Worm (Caenorhabditis elegans) whole organism, midembryonic: Measurements from ENCODE around the gene ilys-5.

Experiments used
- T22C8.4 ChIP-seq: fragments of 200-800 bp; sonication (Bioruptor generic); IDR thresholded peaks from 2 replicates; pipeline ENCODE4 v1.3.6; 2022; ENCODE audit warnings: missing genetic modification characterization, missing compliant biosample characterization
- cog-1 ChIP-seq: sonication (generic microtip); optimal IDR thresholded peaks from 2 replicates; lab custom pipeline; 2016; ENCODE audit warnings: missing genetic modification characterization, missing compliant biosample characterization
- flt-1 ChIP-seq: fragments of 200-800 bp; sonication (Bioruptor generic); IDR thresholded peaks from 2 replicates; pipeline ENCODE4 v1.3.6; 2022; ENCODE audit warnings: missing genetic modification characterization, missing compliant biosample characterization
- klf-2 ChIP-seq: fragments of 200-800 bp; sonication (Bioruptor generic); conservative IDR thresholded peaks from 2 replicates; pipeline ENCODE4 v1.3.6; 2022; ENCODE audit warnings: missing genetic modification reagents, missing genetic modification characterization, missing compliant biosample characterization
- med-1 ChIP-seq: sonication (generic microtip); optimal IDR thresholded peaks from 2 replicates; lab custom pipeline; 2017; ENCODE audit warnings: missing genetic modification characterization, mild to moderate bottlenecking, missing compliant biosample characterization, antibody characterized with exemption, missing genetic modification reagents; ENCODE audit not compliant: insufficient read depth
- ref-1 ChIP-seq: fragments of 200-800 bp; sonication (Bioruptor generic); conservative IDR thresholded peaks from 2 replicates; pipeline ENCODE4 v1.3.6; 2022; ENCODE audit warnings: missing genetic modification reagents, missing genetic modification characterization, missing compliant biosample characterization
- tab-1 ChIP-seq: fragments of 200-800 bp; sonication (Bioruptor generic); IDR thresholded peaks from 2 replicates; pipeline ENCODE4 v1.3.6; 2022; ENCODE audit warnings: missing genetic modification characterization, missing compliant biosample characterization
- ztf-23 ChIP-seq: fragments of 200-800 bp; sonication (Bioruptor generic); IDR thresholded peaks from 2 replicates; pipeline ENCODE4 v1.3.6; 2022; ENCODE audit warnings: missing genetic modification reagents, missing genetic modification characterization, missing compliant biosample characterization
- ztf-29 ChIP-seq: fragments of 200-800 bp; sonication (Bioruptor generic); IDR thresholded peaks from 2 replicates; pipeline ENCODE4 v1.3.6; 2022; ENCODE audit warnings: missing genetic modification reagents, missing genetic modification characterization, missing compliant biosample characterization

ilys-5 gene

ce11 chrX:6536701-6537279, at the start of gene ilys-5:
Gene ilys-5 (minus strand): TSS chrX:6536840.
- no peak for TF ChIP-seq tab-1 (GFP tag; lab: Robert Waterston, UW)
- no peak for TF ChIP-seq ztf-23 (GFP tag; lab: Robert Waterston, UW)
- no peak for TF ChIP-seq med-1 (GFP tag; lab: Kevin White, UChicago)

- no peak for TF ChIP-seq med-1 (GFP tag; lab: Kevin White, UChicago)
- no peak for TF ChIP-seq ref-1
- TF ChIP-seq flt-1, result no peak
- TF ChIP-seq tab-1 (GFP tag; lab: Robert Waterston, UW), result no peak
- TF ChIP-seq ztf-29 (GFP tag; lab: Robert Waterston, UW), result no peak
These were observed 46.7 kb upstream of the ilys-5 start for ce11 chrX:6583385-6583784.

- TF ChIP-seq tab-1 (GFP tag; lab: Robert Waterston, UW) (no peak), T22C8.4 (GFP tag; lab: Robert Waterston, UW) (no peak), ztf-23 (GFP tag; lab: Robert Waterston, UW) (no peak), med-1 (GFP tag; lab: Kevin White, UChicago) (no peak), cog-1 (no peak), ref-1 (no peak), ztf-29 (GFP tag; lab: Robert Waterston, UW) (no peak), flt-1 (no peak), klf-2 (GFP tag; lab: Robert Waterston, UW) (no peak)
These were observed 39.4 kb upstream of the ilys-5 start for ce11 chrX:6575992-6576391.

ce11 chrX:6572987-6573386, 36.3 kb upstream of the ilys-5 start:
- TF ChIP-seq T22C8.4 (GFP tag; lab: Robert Waterston, UW) (no peak), ztf-29 (GFP tag; lab: Robert Waterston, UW) (no peak), med-1 (GFP tag; lab: Kevin White, UChicago) (no peak), ztf-23 (GFP tag; lab: Robert Waterston, UW) (no peak), tab-1 (GFP tag; lab: Robert Waterston, UW) (no peak), klf-2 (GFP tag; lab: Robert Waterston, UW) (no peak), cog-1 (no peak), flt-1 (no peak)

ce11 chrX:6569624-6570023, 33.0 kb upstream of the ilys-5 start, which contains the start of gene dop-3:
Gene dop-3 (minus strand): TSS chrX:6569724.
- TF ChIP-seq klf-2 (GFP tag; lab: Robert Waterston, UW) (no peak), tab-1 (GFP tag; lab: Robert Waterston, UW) (no peak), cog-1 (no peak), ztf-23 (GFP tag; lab: Robert Waterston, UW) (no peak), ref-1 (no peak), flt-1 (no peak), T22C8.4 (GFP tag; lab: Robert Waterston, UW) (no peak), med-1 (GFP tag; lab: Kevin White, UChicago) (no peak), ztf-29 (GFP tag; lab: Robert Waterston, UW) (no peak)

ce11 chrX:6562378-6562856, 25.8 kb upstream of the ilys-5 start, which contains the start of gene aaim-1:
Gene aaim-1 (minus strand): TSS chrX:6562428.
- TF ChIP-seq ref-1 (no peak), ztf-29 (GFP tag; lab: Robert Waterston, UW) (no peak), T22C8.4 (GFP tag; lab: Robert Waterston, UW) (no peak), ztf-23 (GFP tag; lab: Robert Waterston, UW) (no peak), flt-1 (no peak), cog-1 (no peak), tab-1 (GFP tag; lab: Robert Waterston, UW) (no peak), med-1 (GFP tag; lab: Kevin White, UChicago) (no peak), klf-2 (GFP tag; lab: Robert Waterston, UW) (no peak)

- no peak for TF ChIP-seq ztf-29 (GFP tag; lab: Robert Waterston, UW)
- TF ChIP-seq T22C8.4 (GFP tag; lab: Robert Waterston, UW), result no peak
- TF ChIP-seq klf-2 (GFP tag; lab: Robert Waterston, UW), result no peak
- TF ChIP-seq med-1 (GFP tag; lab: Kevin White, UChicago), result no peak
- no peak for TF ChIP-seq flt-1
- TF ChIP-seq ref-1, result no peak
- TF ChIP-seq ztf-23 (GFP tag; lab: Robert Waterston, UW), result no peak
- TF ChIP-seq cog-1, result no peak
- TF ChIP-seq tab-1 (GFP tag; lab: Robert Waterston, UW), result no peak
These were observed 23.9 kb upstream of the ilys-5 start for ce11 chrX:6560495-6560894.

ce11 chrX:6553634-6554033, 17.0 kb upstream of the ilys-5 start:
- TF ChIP-seq klf-2 (GFP tag; lab: Robert Waterston, UW) (no peak), ref-1 (no peak), ztf-29 (GFP tag; lab: Robert Waterston, UW) (no peak), cog-1 (no peak), flt-1 (no peak), ztf-23 (GFP tag; lab: Robert Waterston, UW) (no peak), med-1 (GFP tag; lab: Kevin White, UChicago) (no peak), T22C8.4 (GFP tag; lab: Robert Waterston, UW) (no peak), tab-1 (GFP tag; lab: Robert Waterston, UW) (no peak)

ce11 chrX:6552806-6553337, 16.2 kb upstream of the ilys-5 start, which contains the start of gene svh-2:
Gene svh-2 (plus strand): TSS chrX:6553287.
- TF ChIP-seq tab-1 (GFP tag; lab: Robert Waterston, UW) (no peak), klf-2 (GFP tag; lab: Robert Waterston, UW) (no peak), ztf-23 (GFP tag; lab: Robert Waterston, UW) (no peak), ztf-29 (GFP tag; lab: Robert Waterston, UW) (no peak), med-1 (GFP tag; lab: Kevin White, UChicago) (no peak), T22C8.4 (GFP tag; lab: Robert Waterston, UW) (no peak), cog-1 (no peak), ref-1 (no peak), flt-1 (no peak)
